Worm (Caenorhabditis elegans) whole organism, late embryonic: ENCODE data around the gene C18G1.1.

Experiments
- dmd-4 ChIP-seq: sonication (generic microtip); optimal IDR thresholded peaks from 2 replicates; lab custom pipeline; 2016; ENCODE audit warnings: borderline replicate concordance, missing genetic modification characterization, missing compliant biosample characterization
- hlh-8 ChIP-seq: sonication (generic microtip); optimal IDR thresholded peaks from 2 replicates; lab custom pipeline; 2016; ENCODE audit warnings: missing genotype, missing genetic modification characterization, missing compliant biosample characterization
- pha-4 ChIP-seq: fragments of 150-350 bp; optimal IDR thresholded peaks from 2 replicates; lab custom pipeline; 2018; ENCODE audit warnings: missing biosample characterization, missing genetic modification reagents, missing genetic modification characterization
- unc-55 ChIP-seq: sonication (generic microtip); optimal IDR thresholded peaks from 2 replicates; lab custom pipeline; 2017; ENCODE audit warnings: missing biosample characterization, missing genetic modification reagents, missing genetic modification characterization

ce11 chrV:4758019-4758418 is 19.7 kb upstream of the C18G1.1 start:
- TF ChIP-seq pha-4 (tag; lab: Kevin White, UChicago) (no peak), dmd-4 (tag; lab: Kevin White, UChicago) (no peak), hlh-8 (tag; lab: Kevin White, UChicago) (no peak), unc-55 (no peak)
